Worm (Caenorhabditis elegans): Measurements from ENCODE around the gene R10E12.2.

ce11 chrIII:10023452-10023851 lies 49.8 kb upstream of the R10E12.2 start, which contains the start of gene ins-21:
- TF ChIP-seq Y22D7AL.16 (tag; optimal IDR thresholded peaks at IDR 0.05) (no peak), C38D4.7 (GFP tag; optimal IDR thresholded peaks at IDR 0.05) (no peak), ets-4 (tag; optimal IDR thresholded peaks at IDR 0.05) (no peak), tbx-7 (tag; optimal IDR thresholded peaks at IDR 0.05) (no peak), K09A11.1 (tag; optimal IDR thresholded peaks at IDR 0.05; ENCODE audit: insufficient read depth) (no peak), unc-55 (GFP tag; optimal IDR thresholded peaks at IDR 0.05) (no peak), sox-4 (tag; optimal IDR thresholded peaks at IDR 0.05) (no peak), pat-9 (tag; optimal IDR thresholded peaks at IDR 0.05) (no peak), pha-4 (tag; optimal IDR thresholded peaks at IDR 0.05) (no peak), dmd-4 (tag; optimal IDR thresholded peaks at IDR 0.05; ENCODE audit: borderline replicate concordance) (no peak), nfya-1 (tag; optimal IDR thresholded peaks at IDR 0.05) (no peak)

Data from whole organism, late embryonic.